Worm (Caenorhabditis elegans) whole organism, L1 larva: ENCODE data around the gene ZK105.1.
A peak's percentile ranks its signal among the peaks of the same experiment; 100 is the strongest.

ENCODE experiments used
- Y116A8C.19 ChIP-seq: sonication (generic microtip); optimal IDR thresholded peaks from 2 replicates; lab custom pipeline; 2016; ENCODE audit warnings: missing compliant biosample characterization, missing genetic modification characterization, borderline replicate concordance
- alr-1 ChIP-seq: fragments of 200-800 bp; sonication (Bioruptor generic); optimal IDR thresholded peaks from 2 replicates; lab custom pipeline; 2018; ENCODE audit warnings: borderline replicate concordance, mild to moderate bottlenecking, missing genetic modification characterization, missing compliant biosample characterization
- aly-2 ChIP-seq: fragments of 150-350 bp; optimal IDR thresholded peaks from 2 replicates; lab custom pipeline; 2014; ENCODE audit warnings: missing biosample characterization, missing genetic modification characterization
- ama-1 ChIP-seq: fragments of 150-350 bp; optimal IDR thresholded peaks from 2 replicates; lab custom pipeline; 2014
- blmp-1 ChIP-seq: fragments of 150-350 bp; optimal IDR thresholded peaks from 2 replicates; lab custom pipeline; 2014; ENCODE audit warnings: missing biosample characterization, missing genetic modification characterization
- ceh-63 ChIP-seq: fragments of 200-800 bp; sonication (Bioruptor generic); optimal IDR thresholded peaks from 2 replicates; lab custom pipeline; 2018; ENCODE audit warnings: mild to moderate bottlenecking, missing genetic modification characterization, missing compliant biosample characterization
- ceh-8 ChIP-seq: fragments of 200-800 bp; sonication (Bioruptor generic); optimal IDR thresholded peaks from 2 replicates; lab custom pipeline; 2018; ENCODE audit warnings: mild to moderate bottlenecking, missing genetic modification characterization, moderate library complexity, missing compliant biosample characterization
- ceh-82 ChIP-seq, 3 experiments: fragments of 150-350 bp in 1 of 3; sonication (generic microtip) in 2 of 3; optimal IDR thresholded peaks; 2 replicates each; lab custom pipeline; 2014 to 2017; ENCODE audit warnings: missing biosample characterization in 3 of 3, missing genetic modification characterization in 3 of 3
- ceh-88 ChIP-seq: fragments of 200-800 bp; sonication (Bioruptor generic); IDR thresholded peaks from 2 replicates; pipeline ENCODE4 v1.3.6; 2022; ENCODE audit warnings: missing genetic modification characterization, missing compliant biosample characterization
- ceh-90 ChIP-seq: sonication (generic microtip); optimal IDR thresholded peaks from 2 replicates; lab custom pipeline; 2016; ENCODE audit warnings: missing genetic modification characterization, missing compliant biosample characterization
- ces-1 ChIP-seq: fragments of 150-350 bp; optimal IDR thresholded peaks from 2 replicates; lab custom pipeline; 2014; ENCODE audit warnings: missing biosample characterization, missing genetic modification reagents, missing genetic modification characterization
- dpl-1 ChIP-seq, 3 experiments: fragments of 150-350 bp in 2 of 3; sonication (generic microtip) in 1 of 3; optimal IDR thresholded peaks; 2 replicates each; lab custom pipeline; 2014 to 2017; ENCODE audit warnings: missing biosample characterization in 3 of 3, missing genetic modification characterization in 3 of 3, missing genetic modification reagents in 3 of 3
- efl-1 ChIP-seq, 4 experiments: fragments of 150-350 bp; optimal IDR thresholded peaks in 3 of 4; peaks in 1 of 4; 1 replicate in 1 of 4; 2 replicates in 3 of 4; lab custom pipeline; 2014; ENCODE audit warnings: missing biosample characterization in 2 of 4, missing genetic modification characterization in 2 of 4, missing genetic modification reagents in 2 of 4
- efl-3 ChIP-seq: fragments of 200-800 bp; sonication (Bioruptor generic); optimal IDR thresholded peaks from 2 replicates; lab custom pipeline; 2018; ENCODE audit warnings: mild to moderate bottlenecking, missing genetic modification characterization, missing compliant biosample characterization
- egl-13 ChIP-seq: sonication (generic microtip); optimal IDR thresholded peaks from 2 replicates; lab custom pipeline; 2016; ENCODE audit warnings: missing genotype, missing genetic modification reagents, missing genetic modification characterization, missing compliant biosample characterization
- ets-5 ChIP-seq: fragments of 200-800 bp; sonication (Bioruptor generic); IDR thresholded peaks from 2 replicates; pipeline ENCODE4 v1.3.6; 2022; ENCODE audit warnings: missing genetic modification characterization, missing compliant biosample characterization
- fkh-10 ChIP-seq: sonication (generic microtip); optimal IDR thresholded peaks from 2 replicates; lab custom pipeline; 2017; ENCODE audit warnings: missing biosample characterization, missing genetic modification reagents, missing genetic modification characterization
- fkh-4 ChIP-seq: sonication (generic microtip); optimal IDR thresholded peaks from 2 replicates; lab custom pipeline; 2016; ENCODE audit warnings: missing compliant biosample characterization, missing genetic modification characterization, borderline replicate concordance
- fkh-8 ChIP-seq: sonication (generic microtip); optimal IDR thresholded peaks from 2 replicates; lab custom pipeline; 2016; ENCODE audit warnings: mild to moderate bottlenecking, missing genetic modification characterization, missing compliant biosample characterization
- grh-1 ChIP-seq: fragments of 200-800 bp; sonication (Bioruptor generic); IDR thresholded peaks from 2 replicates; pipeline ENCODE4 v1.3.6; 2022; ENCODE audit warnings: missing genetic modification reagents, missing genetic modification characterization, missing compliant biosample characterization
- hlh-17 ChIP-seq: fragments of 200-800 bp; sonication (Bioruptor generic); optimal IDR thresholded peaks from 2 replicates; lab custom pipeline; 2018; ENCODE audit warnings: missing genetic modification characterization, mild to moderate bottlenecking, missing compliant biosample characterization, moderate library complexity, borderline replicate concordance
- hlh-4 ChIP-seq: sonication (generic microtip); optimal IDR thresholded peaks from 2 replicates; lab custom pipeline; 2016; ENCODE audit warnings: mild to moderate bottlenecking, missing genetic modification characterization, missing compliant biosample characterization
- lin-13 ChIP-seq: fragments of 150-350 bp; optimal IDR thresholded peaks from 2 replicates; lab custom pipeline; 2014; ENCODE audit warnings: missing biosample characterization, missing genetic modification reagents, missing genetic modification characterization
- lin-14 ChIP-seq: fragments of 200-800 bp; sonication (Bioruptor generic); optimal IDR thresholded peaks from 2 replicates; lab custom pipeline; 2018; ENCODE audit warnings: mild to moderate bottlenecking, missing genetic modification characterization, moderate library complexity, missing compliant biosample characterization
- lin-15B ChIP-seq: fragments of 150-350 bp; sonication (generic microtip); optimal IDR thresholded peaks from 3 replicates; lab custom pipeline; 2014; ENCODE audit warnings: missing biosample characterization, missing genetic modification characterization
- lin-35 ChIP-seq, 2 experiments: fragments of 150-350 bp; optimal IDR thresholded peaks; 2 replicates each; lab custom pipeline; 2014; ENCODE audit warnings: missing biosample characterization in 2 of 2, missing genetic modification characterization in 2 of 2, missing genetic modification reagents in 2 of 2
- lin-39 ChIP-seq: fragments of 150-350 bp; optimal IDR thresholded peaks from 2 replicates; lab custom pipeline; 2014; ENCODE audit warnings: missing biosample characterization, missing genetic modification reagents, missing genetic modification characterization
- lsy-2 ChIP-seq, 2 experiments: fragments of 150-350 bp; optimal IDR thresholded peaks; 2 replicates each; lab custom pipeline; 2014; ENCODE audit warnings: missing biosample characterization in 2 of 2, missing genetic modification characterization in 2 of 2
- mab-9 ChIP-seq: fragments of 200-800 bp; sonication (Bioruptor generic); IDR thresholded peaks from 2 replicates; pipeline ENCODE4 v1.3.6; 2022; ENCODE audit warnings: missing genetic modification reagents, missing genetic modification characterization, missing compliant biosample characterization
- mdl-1 ChIP-seq, 2 experiments: fragments of 150-350 bp; optimal IDR thresholded peaks; 2 replicates each; lab custom pipeline; 2014 to 2017; ENCODE audit warnings: missing biosample characterization in 2 of 2, missing genetic modification characterization in 2 of 2, inconsistent platforms in 1 of 2
- nhr-12 ChIP-seq: sonication (generic microtip); optimal IDR thresholded peaks from 2 replicates; lab custom pipeline; 2017; ENCODE audit warnings: missing biosample characterization, missing genetic modification characterization
- nhr-19 ChIP-seq: fragments of 200-800 bp; sonication (Bioruptor generic); conservative IDR thresholded peaks from 2 replicates; pipeline ENCODE4 v1.3.6; 2022; ENCODE audit warnings: missing genetic modification characterization, missing compliant biosample characterization
- nhr-237 ChIP-seq: fragments of 150-350 bp; optimal IDR thresholded peaks from 2 replicates; lab custom pipeline; 2014; ENCODE audit warnings: missing biosample characterization, missing genetic modification characterization
- nhr-28 ChIP-seq: fragments of 150-350 bp; optimal IDR thresholded peaks from 2 replicates; lab custom pipeline; 2014; ENCODE audit warnings: missing biosample characterization, missing genetic modification characterization
- nhr-71 ChIP-seq: sonication (generic microtip); optimal IDR thresholded peaks from 2 replicates; lab custom pipeline; 2016; ENCODE audit warnings: mild to moderate bottlenecking, missing genetic modification characterization, moderate library complexity, missing compliant biosample characterization
- nhr-76 ChIP-seq: sonication (generic microtip); optimal IDR thresholded peaks from 2 replicates; lab custom pipeline; 2017; ENCODE audit warnings: missing biosample characterization, missing genetic modification characterization
- nhr-77 ChIP-seq: fragments of 150-350 bp; optimal IDR thresholded peaks from 2 replicates; lab custom pipeline; 2014; ENCODE audit warnings: missing biosample characterization, missing genetic modification characterization
- nhr-84 ChIP-seq: sonication (generic microtip); optimal IDR thresholded peaks from 2 replicates; lab custom pipeline; 2017; ENCODE audit warnings: missing biosample characterization, missing genetic modification characterization
- nhr-90 ChIP-seq: sonication (generic microtip); optimal IDR thresholded peaks from 2 replicates; lab custom pipeline; 2016; ENCODE audit warnings: mild to moderate bottlenecking, missing genetic modification characterization, missing compliant biosample characterization; ENCODE audit not compliant: poor library complexity
- pag-3 ChIP-seq: sonication (generic microtip); optimal IDR thresholded peaks from 2 replicates; lab custom pipeline; 2017; ENCODE audit warnings: missing genetic modification characterization, mild to moderate bottlenecking, missing compliant biosample characterization, antibody characterized with exemption, borderline replicate concordance; ENCODE audit not compliant: insufficient read depth
- pqm-1 ChIP-seq: sonication (generic microtip); optimal IDR thresholded peaks from 3 replicates; lab custom pipeline; 2017; ENCODE audit warnings: missing biosample characterization, missing genetic modification characterization
- skn-1 ChIP-seq: fragments of 150-350 bp; optimal IDR thresholded peaks from 2 replicates; lab custom pipeline; 2014; ENCODE audit warnings: missing biosample characterization, missing genetic modification characterization
- sptf-1 ChIP-seq: fragments of 150-350 bp; optimal IDR thresholded peaks from 2 replicates; lab custom pipeline; 2014; ENCODE audit warnings: missing biosample characterization, missing genetic modification characterization
- sup-37 ChIP-seq: fragments of 200-800 bp; sonication (Bioruptor generic); optimal IDR thresholded peaks from 2 replicates; lab custom pipeline; 2018; ENCODE audit warnings: mild to moderate bottlenecking, missing genetic modification characterization, missing compliant biosample characterization
- swsn-7 ChIP-seq: sonication (generic microtip); optimal IDR thresholded peaks from 2 replicates; lab custom pipeline; 2016; ENCODE audit warnings: missing genetic modification characterization, missing compliant biosample characterization
- tlp-1 ChIP-seq: fragments of 150-350 bp; optimal IDR thresholded peaks from 2 replicates; lab custom pipeline; 2014; ENCODE audit warnings: missing biosample characterization, missing genetic modification characterization
- unc-130 ChIP-seq: fragments of 150-350 bp; optimal IDR thresholded peaks from 2 replicates; lab custom pipeline; 2017; ENCODE audit warnings: missing biosample characterization, missing genetic modification characterization, inconsistent platforms
- unc-30 ChIP-seq: sonication (generic microtip); optimal IDR thresholded peaks from 2 replicates; lab custom pipeline; 2017; ENCODE audit warnings: missing biosample characterization, missing genetic modification characterization
- unc-98 ChIP-seq: fragments of 200-800 bp; sonication (Bioruptor generic); IDR thresholded peaks from 2 replicates; pipeline ENCODE4 v1.3.6; 2022; ENCODE audit warnings: missing genetic modification characterization, missing compliant biosample characterization
- vab-15 ChIP-seq: sonication (generic microtip); optimal IDR thresholded peaks from 2 replicates; lab custom pipeline; 2017; ENCODE audit warnings: missing genotype, mild to moderate bottlenecking, missing genetic modification characterization, missing compliant biosample characterization
- zip-4 ChIP-seq: fragments of 200-800 bp; sonication (Bioruptor generic); optimal IDR thresholded peaks from 2 replicates; lab custom pipeline; 2018; ENCODE audit warnings: mild to moderate bottlenecking, missing genetic modification characterization, moderate library complexity, missing compliant biosample characterization
- ztf-11 ChIP-seq, 2 experiments: sonication (generic microtip); optimal IDR thresholded peaks; 2 replicates each; lab custom pipeline; 2016 to 2017; ENCODE audit warnings: missing genetic modification characterization in 2 of 2, missing biosample characterization in 1 of 2, missing compliant biosample characterization in 1 of 2

The ZK105.1 gene

ce11 chrV:7734909-7735308, 21.1 kb downstream of the ZK105.1 start, which contains the start of gene clic-1 (continued):
- TF ChIP-seq swsn-7 (tag; lab: Kevin White, UChicago) = peak; percentile 62
- TF ChIP-seq nhr-76 (tag; lab: Kevin White, UChicago) = no peak
- no peak for TF ChIP-seq mab-9 (GFP tag; lab: Robert Waterston, UW)
- no peak for TF ChIP-seq ceh-90
- no peak for TF ChIP-seq pqm-1 (tag; lab: Kevin White, UChicago)
- TF ChIP-seq ztf-11 (tag; optimal IDR thresholded peaks at IDR 0.05; lab: Kevin White, UChicago) = no peak
- peak; percentile 35 to 85 (median 62) for TF ChIP-seq ceh-82 (tag; optimal IDR thresholded peaks at IDR 0.05; lab: Kevin White, UChicago)
- peak; percentile 65 for TF ChIP-seq zip-4 (GFP tag; lab: Kevin White, UChicago)
- TF ChIP-seq lin-35 (GFP tag; optimal IDR thresholded peaks at IDR 0.05; lab: Kevin White, UChicago) = peak; percentile 96 to 98
- no peak for TF ChIP-seq hlh-4 (tag; lab: Kevin White, UChicago)
- peak; percentile 92 to 95 (median 93) for TF ChIP-seq dpl-1 (GFP tag; optimal IDR thresholded peaks at IDR 0.05; lab: Kevin White, UChicago)
- TF ChIP-seq sup-37 = no peak
- no peak for TF ChIP-seq grh-1 (GFP tag; lab: Robert Waterston, UW)
- TF ChIP-seq skn-1 (tag; lab: Kevin White, UChicago) = peak; percentile 91
- TF ChIP-seq blmp-1 (tag; lab: Kevin White, UChicago) = peak; percentile 60
- TF ChIP-seq unc-98 (GFP tag; lab: Robert Waterston, UW) = no peak
- peak; percentile 43 for TF ChIP-seq lin-15B (tag; lab: Kevin White, UChicago)
- no peak for TF ChIP-seq nhr-77 (tag; lab: Kevin White, UChicago)
- peak; percentile 53 to 85 for TF ChIP-seq lsy-2 (tag; optimal IDR thresholded peaks at IDR 0.05; lab: Kevin White, UChicago)
- no peak for TF ChIP-seq fkh-4 (tag; lab: Kevin White, UChicago)
- peak; percentile 13 for TF ChIP-seq unc-130
- no peak for TF ChIP-seq nhr-28
- no peak for TF ChIP-seq ama-1 (lab: Kevin White, UChicago)
- no peak for TF ChIP-seq Y116A8C.19 (tag; lab: Kevin White, UChicago)
- TF ChIP-seq ces-1 (GFP tag; lab: Kevin White, UChicago) = no peak
- TF ChIP-seq nhr-19 (GFP tag; lab: Robert Waterston, UW) = peak; percentile 42
- no peak for TF ChIP-seq efl-3
- peak; percentile 70 for TF ChIP-seq lin-14 (GFP tag; lab: Kevin White, UChicago)
- peak; percentile 2 for TF ChIP-seq aly-2 (tag; lab: Kevin White, UChicago)
- TF ChIP-seq ceh-8 = no peak
- TF ChIP-seq ceh-88 (GFP tag; lab: Robert Waterston, UW) = no peak
- TF ChIP-seq nhr-237 (tag; lab: Kevin White, UChicago) = no peak
- TF ChIP-seq mdl-1 (tag; optimal IDR thresholded peaks at IDR 0.05; lab: Kevin White, UChicago) = peak in 1 of 2 experiments; percentile 67
- no peak for TF ChIP-seq sptf-1 (tag; lab: Kevin White, UChicago)
- peak; percentile 9 for TF ChIP-seq lin-13 (GFP tag; lab: Kevin White, UChicago)
- TF ChIP-seq pag-3 (tag; lab: Kevin White, UChicago) = no peak
- TF ChIP-seq nhr-84 = no peak
- TF ChIP-seq fkh-10 = peak; percentile 3
- no peak for TF ChIP-seq ceh-63 (GFP tag; lab: Kevin White, UChicago)
- TF ChIP-seq alr-1 (tag; lab: Kevin White, UChicago) = no peak
- TF ChIP-seq efl-1 (optimal IDR thresholded peaks at IDR 0.05; lab: Kevin White, UChicago) = peak; percentile 83 to 96
- TF ChIP-seq efl-1 (GFP tag; optimal IDR thresholded peaks at IDR 0.05 in 1 of 2; lab: Kevin White, UChicago) = peak; percentile 96 to 99
- no peak for TF ChIP-seq ets-5
- TF ChIP-seq lin-39 = no peak
- no peak for TF ChIP-seq hlh-17 (GFP tag; lab: Kevin White, UChicago)
- no peak for TF ChIP-seq egl-13 (tag; lab: Kevin White, UChicago)
- TF ChIP-seq tlp-1 = no peak
- no peak for TF ChIP-seq nhr-12 (tag; lab: Kevin White, UChicago)
- no peak for TF ChIP-seq unc-30 (tag; lab: Kevin White, UChicago)
- peak; percentile 78 for TF ChIP-seq nhr-71 (tag; lab: Kevin White, UChicago)
- peak; percentile 52 for TF ChIP-seq fkh-8 (tag; lab: Kevin White, UChicago)
- TF ChIP-seq nhr-90 = no peak
- TF ChIP-seq vab-15 = no peak
